Worm (Caenorhabditis elegans): ENCODE results near the gene zfp-2.

Gene zfp-2

ce11 chrII:9592737-9593136 is 35.3 kb downstream of the zfp-2 start, which contains the start of gene parp-2:
Gene parp-2, plus strand, starts transcription at chrII:9593037.
- TF ChIP-seq tlp-1 (tag; optimal IDR thresholded peaks at IDR 0.05) (no peak), egl-27 (tag; optimal IDR thresholded peaks at IDR 0.05) (no peak), unc-62 (GFP tag; optimal IDR thresholded peaks at IDR 0.05) (no peak), dpl-1 (GFP tag; optimal IDR thresholded peaks at IDR 0.05) (no peak), elt-3 (tag; optimal IDR thresholded peaks at IDR 0.05) (no peak), unc-130 (tag; optimal IDR thresholded peaks at IDR 0.05) (no peak), fkh-4 (tag; optimal IDR thresholded peaks at IDR 0.05; ENCODE audit: borderline replicate concordance) (no peak), F16B12.6 (tag; optimal IDR thresholded peaks at IDR 0.05) (no peak), grh-1 (GFP tag; IDR thresholded peaks at IDR 0.05) (no peak), aha-1 (tag; optimal IDR thresholded peaks at IDR 0.05) (no peak), ceh-82 (tag; optimal IDR thresholded peaks at IDR 0.05) (no peak)

ce11 chrII:9594924-9595323 is 37.5 kb downstream of the zfp-2 start, which contains the start of gene E02H1.5:
Gene E02H1.5, plus strand, starts transcription at chrII:9595224.
- TF ChIP-seq mep-1 (tag; optimal IDR thresholded peaks at IDR 0.05) = no peak
- TF ChIP-seq dsc-1 (tag; optimal IDR thresholded peaks at IDR 0.05) = no peak
- TF ChIP-seq pag-3 (tag; optimal IDR thresholded peaks at IDR 0.05; ENCODE audit: borderline replicate concordance, insufficient read depth) = no peak
- no peak for TF ChIP-seq nhr-12 (tag; optimal IDR thresholded peaks at IDR 0.05)
- no peak for TF ChIP-seq nhr-20 (tag; optimal IDR thresholded peaks at IDR 0.05)
- no peak for TF ChIP-seq mdl-1 (tag; optimal IDR thresholded peaks at IDR 0.05)
- TF ChIP-seq hlh-4 (tag; optimal IDR thresholded peaks at IDR 0.05) = no peak
- no peak for TF ChIP-seq fkh-8 (tag; optimal IDR thresholded peaks at IDR 0.05)
- no peak for TF ChIP-seq lsy-2 (tag; optimal IDR thresholded peaks at IDR 0.05)
- no peak for TF ChIP-seq nhr-28 (tag; optimal IDR thresholded peaks at IDR 0.05)

- no peak for TF ChIP-seq nhr-237 (tag; optimal IDR thresholded peaks at IDR 0.05)
- no peak for TF ChIP-seq nhr-11 (tag; optimal IDR thresholded peaks at IDR 0.05)
Observed at ce11 chrII:9596401-9596800, 39.0 kb downstream of the zfp-2 start, which contains the start of gene E02H1.6. Gene E02H1.6, plus strand, starts transcription at chrII:9596701.

- TF ChIP-seq sptf-1 (tag; optimal IDR thresholded peaks at IDR 0.05) (no peak), grh-1 (GFP tag; IDR thresholded peaks at IDR 0.05) (no peak), hpl-2 (GFP tag; optimal IDR thresholded peaks at IDR 0.05) (no peak), nhr-71 (tag; optimal IDR thresholded peaks at IDR 0.05) (peak; percentile 29), unc-130 (tag; optimal IDR thresholded peaks at IDR 0.05) (no peak), lin-35 (GFP tag; optimal IDR thresholded peaks at IDR 0.05) (peak in 1 of 2 experiments; percentile 1), xbp-1 (tag; optimal IDR thresholded peaks at IDR 0.05) (no peak), fkh-8 (tag; optimal IDR thresholded peaks at IDR 0.05) (no peak), efl-1 (optimal IDR thresholded peaks at IDR 0.05) (no peak), efl-1 (GFP tag; optimal IDR thresholded peaks at IDR 0.05 in 1 of 2) (peak in 1 of 2 experiments; percentile 66), lsy-2 (tag; optimal IDR thresholded peaks at IDR 0.05) (no peak), lin-14 (GFP tag; optimal IDR thresholded peaks at IDR 0.05) (no peak), zip-4 (GFP tag; optimal IDR thresholded peaks at IDR 0.05) (no peak), alr-1 (tag; optimal IDR thresholded peaks at IDR 0.05; ENCODE audit: borderline replicate concordance) (no peak), lin-15B (tag; optimal IDR thresholded peaks at IDR 0.05) (no peak), ceh-82 (tag; optimal IDR thresholded peaks at IDR 0.05) (no peak), nhr-28 (tag; optimal IDR thresholded peaks at IDR 0.05) (no peak), unc-62 (GFP tag; optimal IDR thresholded peaks at IDR 0.05) (no peak), dsc-1 (tag; optimal IDR thresholded peaks at IDR 0.05) (no peak), mep-1 (tag; optimal IDR thresholded peaks at IDR 0.05) (no peak), C16A3.4 (tag; optimal IDR thresholded peaks at IDR 0.05) (no peak), nhr-90 (tag; optimal IDR thresholded peaks at IDR 0.05; ENCODE audit: poor library complexity) (peak; percentile 52), aly-2 (tag; optimal IDR thresholded peaks at IDR 0.05) (no peak), rnt-1 (tag; optimal IDR thresholded peaks at IDR 0.05) (no peak), vab-15 (tag; optimal IDR thresholded peaks at IDR 0.05) (no peak)
Observed at ce11 chrII:9597516-9598047, 40.1 kb downstream of the zfp-2 start, which contains the start of gene mrpl-53. Gene mrpl-53, plus strand, starts transcription at chrII:9597622.

Measured in whole organism, L1 larva.